Worm (Caenorhabditis elegans): ENCODE data around the gene gcp-2.1.

Gene gcp-2.1

ce11 chrX:353134-353669 is 51.6 kb downstream of the gcp-2.1 start, which contains the start of gene sor-3 (continued):
- TF ChIP-seq sup-37 (GFP tag; optimal IDR thresholded peaks at IDR 0.05) = no peak

- TF ChIP-seq sptf-1 (tag; optimal IDR thresholded peaks at IDR 0.05) (no peak), efl-1 (optimal IDR thresholded peaks at IDR 0.05) (no peak), efl-1 (GFP tag; optimal IDR thresholded peaks at IDR 0.05 in 1 of 2) (peak in 1 of 2 experiments; percentile 42), zip-4 (GFP tag; optimal IDR thresholded peaks at IDR 0.05) (no peak), dsc-1 (tag; optimal IDR thresholded peaks at IDR 0.05) (no peak), ceh-82 (tag; optimal IDR thresholded peaks at IDR 0.05) (no peak), lin-15B (tag; optimal IDR thresholded peaks at IDR 0.05) (no peak), alr-1 (tag; optimal IDR thresholded peaks at IDR 0.05; ENCODE audit: borderline replicate concordance) (no peak), ztf-4 (tag; optimal IDR thresholded peaks at IDR 0.05) (no peak)
Measured at ce11 chrX:357792-358191, 56.2 kb downstream of the gcp-2.1 start, which contains the start of gene C04E7.1. Gene C04E7.1, plus strand, starts transcription at chrX:358092.

Measured in whole organism, L1 larva.